Fruit fly (Drosophila melanogaster): ENCODE results near the gene Dph1.
A peak's percentile ranks its signal among the peaks of the same experiment; 100 is the strongest.

Gene Dph1

dm6 chr3L:11696294-11697116, at the start of gene Dph1 (continued):
- TF ChIP-seq pita (GFP tag; optimal IDR thresholded peaks at IDR 0.05) (no peak), Dll (GFP tag; IDR thresholded peaks at IDR 0.05; ENCODE audit: partially characterized antibody) (peak; percentile 64; the same call in 3 of the 4 replicates), CG6689 (GFP tag; IDR thresholded peaks at IDR 0.05) (peak; percentile 82; the same call in 1 of the 2 replicates), jing (GFP tag; optimal IDR thresholded peaks at IDR 0.05) (peak; percentile 75), jigr1 (GFP tag; IDR thresholded peaks at IDR 0.05) (0 out of 3 replicates have a peak, but pooled peaks have one; percentile 69), tap (tag; optimal IDR thresholded peaks at IDR 0.05) (peak; percentile 82), cato (GFP tag; optimal IDR thresholded peaks at IDR 0.05; ENCODE audit: borderline replicate concordance) (peak; percentile 56), az2 (GFP tag; optimal IDR thresholded peaks at IDR 0.05) (peak; percentile 83), CG2120 (GFP tag; optimal IDR thresholded peaks at IDR 0.05) (peak; percentile 85), Kr (GFP tag; optimal IDR thresholded peaks at IDR 0.05) (peak; percentile 80), crol (GFP tag; IDR thresholded peaks at IDR 0.05) (no peak), Hr78 (GFP tag; optimal IDR thresholded peaks at IDR 0.05) (peak in 1 of 2 experiments; percentile 89), CG31388 (GFP tag; optimal IDR thresholded peaks at IDR 0.05) (peak; percentile 12), yki (optimal IDR thresholded peaks at IDR 0.05) (no peak), CG4360 (GFP tag; IDR thresholded peaks at IDR 0.05) (peak; percentile 61), Mrtf (GFP tag; IDR thresholded peaks at IDR 0.05) (peak; percentile 87; the same call in 2 of the 3 replicates), Hsf (GFP tag; optimal IDR thresholded peaks at IDR 0.05) (peak; percentile 76), CG6654 (GFP tag; optimal IDR thresholded peaks at IDR 0.05) (peak; percentile 47), Opbp (GFP tag; IDR thresholded peaks at IDR 0.05; ENCODE audit: partially characterized antibody) (peak; percentile 46; the same call in 1 of the 3 replicates), bigmax (GFP tag; optimal IDR thresholded peaks at IDR 0.05) (no peak), ewg (GFP tag; optimal IDR thresholded peaks at IDR 0.05) (peak; percentile 77), CG12071 (GFP tag; optimal IDR thresholded peaks at IDR 0.05) (peak; percentile 91), CG8388 (GFP tag; optimal IDR thresholded peaks at IDR 0.05) (peak; percentile 73), CG7357 (GFP tag; IDR thresholded peaks at IDR 0.05) (peak; percentile 76; the same call in 1 of the 3 replicates), unc-4 (GFP tag; IDR thresholded peaks at IDR 0.05; ENCODE audit: partially characterized antibody) (no peak; the same call in 1 of the 2 replicates), CG11504 (tag; optimal IDR thresholded peaks at IDR 0.05) (peak; percentile 89), sens (GFP tag) (peak; percentile 98), CG1529 (GFP tag; optimal IDR thresholded peaks at IDR 0.05) (peak; percentile 67), CG15696 (tag; optimal IDR thresholded peaks at IDR 0.05) (peak; percentile 50), Myb (GFP tag; optimal IDR thresholded peaks at IDR 0.05) (peak; percentile 74), tup (GFP tag; optimal IDR thresholded peaks at IDR 0.05) (peak; percentile 47), B-H2 (GFP tag; optimal IDR thresholded peaks at IDR 0.05) (peak; percentile 66), seq (GFP tag; IDR thresholded peaks at IDR 0.05) (peak; percentile 80), Side (GFP tag; optimal IDR thresholded peaks at IDR 0.05) (peak; percentile 87), Nf-YA (GFP tag; IDR thresholded peaks at IDR 0.05) (peak; percentile 61), Asciz (GFP tag; optimal IDR thresholded peaks at IDR 0.05) (peak; percentile 89), CG10274 (GFP tag; optimal IDR thresholded peaks at IDR 0.05) (peak; percentile 40), gem (tag; optimal IDR thresholded peaks at IDR 0.05) (peak; percentile 87), CG13287 (GFP tag; IDR thresholded peaks at IDR 0.05; ENCODE audit: partially characterized antibody) (peak; percentile 57), fd3F (GFP tag; optimal IDR thresholded peaks at IDR 0.05) (peak; percentile 62), dmrt11E (tag; optimal IDR thresholded peaks at IDR 0.05) (peak; percentile 83), CG14710 (tag; optimal IDR thresholded peaks at IDR 0.05) (peak; percentile 76), CHES-1-like (GFP tag; optimal IDR thresholded peaks at IDR 0.05) (peak; percentile 79), Jarid2 (GFP tag; optimal IDR thresholded peaks at IDR 0.05) (peak; percentile 72), chm (GFP tag; IDR thresholded peaks at IDR 0.05) (peak; percentile 88), gro (GFP tag; optimal IDR thresholded peaks at IDR 0.05) (peak; percentile 70), pum (GFP tag; optimal IDR thresholded peaks at IDR 0.05) (peak; percentile 65), Hey (tag; optimal IDR thresholded peaks at IDR 0.05) (peak; percentile 9)

All from whole organism, embryonic.